Worm (Caenorhabditis elegans): ENCODE measurements around the gene C25F9.14.

DNA sequence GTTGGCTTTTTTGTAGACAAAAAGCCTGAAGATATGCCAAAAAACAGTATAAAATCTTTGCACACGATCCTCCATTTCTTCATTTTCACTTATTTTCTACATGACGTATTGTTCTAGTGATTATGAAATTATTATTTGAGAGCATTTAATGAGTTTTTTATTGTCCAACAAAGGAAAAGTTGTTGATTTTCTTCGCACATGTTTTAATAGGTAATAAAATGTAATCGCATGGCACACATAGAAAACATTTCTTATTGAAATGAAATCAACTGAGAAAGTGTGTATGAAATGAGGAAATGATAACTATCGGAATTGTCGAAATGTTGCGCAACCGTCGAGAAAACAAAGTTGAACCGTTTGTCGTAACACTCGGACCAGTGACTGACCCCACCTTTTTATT lies 34.9 kb upstream of the C25F9.14 start:
- TF ChIP-seq nhr-237 (tag; optimal IDR thresholded peaks at IDR 0.05) (no peak), pqm-1 (tag; optimal IDR thresholded peaks at IDR 0.05) (no peak), elt-2 (tag; optimal IDR thresholded peaks at IDR 0.05) (peak; percentile 32)
